Worm (Caenorhabditis elegans): ENCODE data around the gene tag-329.

- no peak for TF ChIP-seq lin-13 (tag; optimal IDR thresholded peaks at IDR 0.05)
- TF ChIP-seq nhr-237 (tag; optimal IDR thresholded peaks at IDR 0.05): no peak
- no peak for TF ChIP-seq unc-62 (GFP tag; optimal IDR thresholded peaks at IDR 0.05)
Observed at ce11 chrV:9531477-9531876, 3.2 kb upstream of the tag-329 start, which contains the start of the genes C50F4.10 and pfk-1.2.

Data from whole organism, mixed stage, embryonic.